Fruit fly (Drosophila melanogaster) whole organism, wandering third instar larva: Measurements from ENCODE around the gene CG32270.
A peak's percentile ranks its signal among the peaks of the same experiment; 100 is the strongest.

Experiments used
- Hnf4 ChIP-seq: fragments of 200-800 bp; sonication (Bioruptor generic); optimal IDR thresholded peaks from 2 replicates; lab custom pipeline; 2016; ENCODE audit warnings: missing biosample characterization, mild to moderate bottlenecking, missing genetic modification characterization
- Myc ChIP-seq: fragments of >200 bp; optimal IDR thresholded peaks from 2 replicates; lab custom pipeline; 2017
- br ChIP-seq: fragments of 200-800 bp; sonication (Bioruptor generic); optimal IDR thresholded peaks from 2 replicates; lab custom pipeline; 2016; ENCODE audit warnings: missing biosample characterization, missing genetic modification characterization
- dsf ChIP-seq: sonication (Bioruptor generic); optimal IDR thresholded peaks from 2 replicates; lab custom pipeline; 2016; ENCODE audit warnings: missing biosample characterization, missing genetic modification characterization, borderline replicate concordance
- foxo ChIP-seq, 2 experiments: fragments of 200-800 bp; sonication (Bioruptor generic); optimal IDR thresholded peaks; 2 replicates in 1 of 2; 3 replicates in 1 of 2; lab custom pipeline; 2016 to 2017; ENCODE audit warnings: missing biosample characterization in 2 of 2, missing genetic modification characterization in 2 of 2
- fru ChIP-seq: fragments of 200-800 bp; sonication (Bioruptor generic); optimal IDR thresholded peaks from 3 replicates; lab custom pipeline; 2016; ENCODE audit warnings: missing biosample characterization, mild to moderate bottlenecking, missing genetic modification characterization
- lola ChIP-seq: fragments of >200 bp; optimal IDR thresholded peaks from 2 replicates; lab custom pipeline; 2017; ENCODE audit warnings: missing biosample characterization, missing genetic modification characterization
- psq ChIP-seq: fragments of 200-800 bp; sonication (Bioruptor generic); optimal IDR thresholded peaks from 3 replicates; lab custom pipeline; 2017; ENCODE audit warnings: missing biosample characterization, mild to moderate bottlenecking, missing genetic modification characterization, moderate library complexity
- rgr ChIP-seq: fragments of 200-800 bp; sonication (Bioruptor generic); optimal IDR thresholded peaks from 3 replicates; lab custom pipeline; 2016; ENCODE audit warnings: missing biosample characterization, mild to moderate bottlenecking, missing genetic modification characterization
- sv ChIP-seq: fragments of 200-800 bp; sonication (Bioruptor generic); optimal IDR thresholded peaks from 3 replicates; lab custom pipeline; 2016; ENCODE audit warnings: missing biosample characterization, missing genetic modification characterization
- usp ChIP-seq: fragments of >200 bp; optimal IDR thresholded peaks from 2 replicates; lab custom pipeline; 2017; ENCODE audit warnings: missing biosample characterization, missing genetic modification characterization

- TF ChIP-seq usp (GFP tag; lab: Kevin White, UChicago) (no peak), Hnf4 (GFP tag; lab: Kevin White, UChicago) (no peak), br (GFP tag; lab: Kevin White, UChicago) (peak; percentile 81), rgr (peak; percentile 87), Myc (lab: Kevin White, UChicago) (peak; percentile 83), foxo (GFP tag; optimal IDR thresholded peaks at IDR 0.05; lab: Kevin White, UChicago) (peak in 1 of 2 experiments; percentile 90), psq (peak; percentile 62), dsf (no peak), fru (GFP tag; lab: Kevin White, UChicago) (peak; percentile 89), sv (GFP tag; lab: Kevin White, UChicago) (peak; percentile 69), lola (GFP tag; lab: Kevin White, UChicago) (no peak)
These were observed 10.1 kb downstream of the CG32270 start, which contains the start of the genes CG32276 and gry for dm6 chr3L:3198447-3199402.
